Fruit fly (Drosophila melanogaster): ENCODE measurements around the gene CG18223.

dm6 chr3L:18904772-18905601, 15.1 kb downstream of the CG18223 start, which contains the start of the genes CSN1b and Prp6:
- TF ChIP-seq bab1 (GFP tag; optimal IDR thresholded peaks at IDR 0.05) (no peak), kay (GFP tag; ENCODE audit: borderline replicate concordance) (no peak), Hr96 (GFP tag; optimal IDR thresholded peaks at IDR 0.05) (no peak), ovo (GFP tag; optimal IDR thresholded peaks at IDR 0.05) (no peak), pad (GFP tag; optimal IDR thresholded peaks at IDR 0.05) (no peak), CG33017 (tag; optimal IDR thresholded peaks at IDR 0.05) (no peak), tj (GFP tag; optimal IDR thresholded peaks at IDR 0.05) (peak; percentile 12)

All from whole organism, adult.